Fruit fly (Drosophila melanogaster) whole organism, embryonic: ENCODE measurements around the gene CG6689.

ENCODE experiments used
- ATbp ChIP-seq: fragments of 200-800 bp; sonication (Bioruptor generic); optimal IDR thresholded peaks from 2 replicates; lab custom pipeline; 2017; ENCODE audit warnings: missing biosample characterization, mild to moderate bottlenecking, missing genetic modification characterization, missing genetic modification reagents
- Atf-2 ChIP-seq: fragments of 200-800 bp; sonication (Bioruptor generic); optimal IDR thresholded peaks from 2 replicates; lab custom pipeline; 2016; ENCODE audit warnings: missing biosample characterization, missing genetic modification characterization
- CG13296 ChIP-seq: fragments of 200-800 bp; sonication (Bioruptor generic); optimal IDR thresholded peaks from 3 replicates; lab custom pipeline; 2018; ENCODE audit warnings: missing biosample characterization, mild to moderate bottlenecking, missing genetic modification characterization
- CG14014 ChIP-seq: fragments of 200-800 bp; sonication (Bioruptor generic); IDR thresholded peaks from 2 replicates; pipeline ENCODE4 v1.3.6; 2022; ENCODE audit warnings: missing biosample characterization, missing genetic modification characterization
- CG15269 ChIP-seq: fragments of 200-800 bp; sonication (Bioruptor generic); optimal IDR thresholded peaks from 2 replicates; lab custom pipeline; 2018; ENCODE audit warnings: missing biosample characterization, mild to moderate bottlenecking, missing genetic modification characterization, moderate library complexity
- CG15514 ChIP-seq: fragments of 200-800 bp; sonication (Bioruptor generic); optimal IDR thresholded peaks from 3 replicates; lab custom pipeline; 2017; ENCODE audit warnings: missing biosample characterization, missing genetic modification characterization, mild to moderate bottlenecking, moderate library complexity, missing genetic modification reagents
- CG15696 ChIP-seq: fragments of 200-800 bp; sonication (Bioruptor generic); optimal IDR thresholded peaks from 2 replicates; lab custom pipeline; 2019; ENCODE audit warnings: missing biosample characterization, mild to moderate bottlenecking, missing genetic modification characterization, moderate library complexity
- CG1602 ChIP-seq: fragments of 200-800 bp; sonication (Bioruptor generic); optimal IDR thresholded peaks from 3 replicates; lab custom pipeline; 2016; ENCODE audit warnings: missing biosample characterization, missing genetic modification characterization
- CG17359 ChIP-seq: fragments of 200-800 bp; sonication (Bioruptor generic); optimal IDR thresholded peaks from 3 replicates; lab custom pipeline; 2018; ENCODE audit warnings: missing biosample characterization, mild to moderate bottlenecking, missing genetic modification characterization, moderate library complexity
- CG2120 ChIP-seq: fragments of 200-800 bp; sonication (Bioruptor generic); optimal IDR thresholded peaks from 3 replicates; lab custom pipeline; 2016; ENCODE audit warnings: missing biosample characterization, missing genetic modification characterization
- CG2199 ChIP-seq: fragments of 200-800 bp; sonication (Bioruptor generic); IDR thresholded peaks from 3 replicates; pipeline ENCODE4 v1.3.6; 2022; ENCODE audit warnings: missing biosample characterization, missing genetic modification characterization
- CG4424 ChIP-seq: fragments of 200-800 bp; sonication (Bioruptor generic); optimal IDR thresholded peaks from 3 replicates; lab custom pipeline; 2016; ENCODE audit warnings: missing biosample characterization, missing genetic modification characterization
- CG4617 ChIP-seq: fragments of 200-800 bp; sonication (Bioruptor generic); optimal IDR thresholded peaks from 3 replicates; lab custom pipeline; 2016; ENCODE audit warnings: missing biosample characterization, missing genetic modification characterization, borderline replicate concordance
- CG4707 ChIP-seq: fragments of 200-800 bp; sonication (Bioruptor generic); optimal IDR thresholded peaks from 2 replicates; lab custom pipeline; 2018; ENCODE audit warnings: missing biosample characterization, mild to moderate bottlenecking, missing genetic modification characterization, moderate library complexity
- CG4730 ChIP-seq: fragments of 200-800 bp; sonication (Bioruptor generic); IDR thresholded peaks from 2 replicates; pipeline ENCODE4 v1.3.6; 2022; ENCODE audit warnings: missing biosample characterization, missing genetic modification characterization
- CG5245 ChIP-seq: fragments of 200-800 bp; sonication (Bioruptor generic); optimal IDR thresholded peaks from 3 replicates; lab custom pipeline; 2016; ENCODE audit warnings: missing biosample characterization, missing genetic modification characterization
- CG6854 ChIP-seq: fragments of 200-800 bp; sonication (Bioruptor generic); optimal IDR thresholded peaks from 3 replicates; lab custom pipeline; 2017; ENCODE audit warnings: missing biosample characterization, mild to moderate bottlenecking, missing genetic modification characterization
- CG7745 ChIP-seq: fragments of 200-800 bp; sonication (Bioruptor generic); optimal IDR thresholded peaks from 2 replicates; lab custom pipeline; 2018; ENCODE audit warnings: missing biosample characterization, mild to moderate bottlenecking, missing genetic modification characterization, moderate library complexity
- CG9609 ChIP-seq: fragments of 200-800 bp; sonication (Bioruptor generic); optimal IDR thresholded peaks from 3 replicates; lab custom pipeline; 2016; ENCODE audit warnings: missing biosample characterization, missing genetic modification characterization
- Camta ChIP-seq: fragments of 200-800 bp; sonication (Bioruptor generic); optimal IDR thresholded peaks from 2 replicates; lab custom pipeline; 2016; ENCODE audit warnings: missing biosample characterization, missing genetic modification characterization
- CoRest ChIP-seq: fragments of 200-800 bp; sonication (Bioruptor generic); optimal IDR thresholded peaks from 3 replicates; lab custom pipeline; 2018; ENCODE audit warnings: missing biosample characterization, mild to moderate bottlenecking, missing genetic modification characterization, moderate library complexity
- Dip2 ChIP-seq: fragments of 200-800 bp; sonication (Bioruptor generic); IDR thresholded peaks from 2 replicates; pipeline ENCODE4 v1.3.6; 2022; ENCODE audit warnings: missing biosample characterization, missing genetic modification characterization
- Ets97D ChIP-seq: fragments of 200-800 bp; sonication (Bioruptor generic); optimal IDR thresholded peaks from 3 replicates; lab custom pipeline; 2016; ENCODE audit warnings: missing biosample characterization, missing genetic modification characterization
- H2.0 ChIP-seq: fragments of 200-800 bp; sonication (Bioruptor generic); IDR thresholded peaks from 2 replicates; pipeline ENCODE4 v1.3.6; 2022; ENCODE audit warnings: missing biosample characterization, missing genetic modification characterization
- HHEX ChIP-seq: fragments of 200-800 bp; sonication (Bioruptor generic); optimal IDR thresholded peaks from 3 replicates; lab custom pipeline; 2017; ENCODE audit warnings: missing biosample characterization, mild to moderate bottlenecking, missing genetic modification characterization, missing genetic modification reagents
- HLHmδ ChIP-seq: fragments of 200-800 bp; sonication (Bioruptor generic); optimal IDR thresholded peaks from 2 replicates; lab custom pipeline; 2018; ENCODE audit warnings: missing biosample characterization, mild to moderate bottlenecking, missing genetic modification characterization, moderate library complexity
- HmgZ ChIP-seq: fragments of 200-800 bp; sonication (Bioruptor generic); optimal IDR thresholded peaks from 2 replicates; lab custom pipeline; 2018; ENCODE audit warnings: missing biosample characterization, mild to moderate bottlenecking, missing genetic modification characterization
- Kr ChIP-seq: fragments of 200-800 bp; sonication (Bioruptor generic); optimal IDR thresholded peaks from 2 replicates; lab custom pipeline; 2017; ENCODE audit warnings: missing biosample characterization, mild to moderate bottlenecking, missing genetic modification characterization
- Mrtf ChIP-seq: fragments of 200-800 bp; sonication (Bioruptor generic); IDR thresholded peaks from 3 replicates; pipeline ENCODE4 v1.3.6; 2022; ENCODE audit warnings: missing biosample characterization, missing genetic modification characterization
- Neu2 ChIP-seq: fragments of 200-800 bp; sonication (Bioruptor generic); optimal IDR thresholded peaks from 3 replicates; lab custom pipeline; 2016; ENCODE audit warnings: missing biosample characterization, missing genetic modification characterization, borderline replicate concordance
- Pdp1 ChIP-seq, 2 experiments: fragments of 200-800 bp; sonication (Bioruptor generic); optimal IDR thresholded peaks; 3 replicates each; lab custom pipeline; 2016; ENCODE audit warnings: missing biosample characterization in 2 of 2, missing genetic modification characterization in 2 of 2, mild to moderate bottlenecking in 1 of 2, moderate library complexity in 1 of 2
- Ravus ChIP-seq: fragments of 200-800 bp; sonication (Bioruptor generic); IDR thresholded peaks from 2 replicates; pipeline ENCODE4 v1.3.6; 2022; ENCODE audit warnings: missing biosample characterization, missing genetic modification characterization
- chn ChIP-seq: fragments of 200-800 bp; sonication (Bioruptor generic); optimal IDR thresholded peaks from 2 replicates; lab custom pipeline; 2016; ENCODE audit warnings: missing biosample characterization, missing genetic modification characterization
- dm ChIP-seq: fragments of 200-800 bp; sonication (Bioruptor generic); optimal IDR thresholded peaks from 3 replicates; lab custom pipeline; 2016; ENCODE audit warnings: missing biosample characterization, missing genetic modification characterization
- dysf ChIP-seq: fragments of 200-800 bp; sonication (Bioruptor generic); IDR thresholded peaks from 3 replicates; pipeline ENCODE4 v1.3.6; 2022; ENCODE audit warnings: missing biosample characterization, missing genetic modification characterization
- gcm ChIP-seq: fragments of 200-800 bp; sonication (Bioruptor generic); optimal IDR thresholded peaks from 2 replicates; lab custom pipeline; 2019; ENCODE audit warnings: missing biosample characterization, mild to moderate bottlenecking, missing genetic modification characterization, moderate library complexity
- gcm2 ChIP-seq: fragments of 200-800 bp; sonication (Bioruptor generic); optimal IDR thresholded peaks from 2 replicates; lab custom pipeline; 2016; ENCODE audit warnings: missing biosample characterization, missing genetic modification characterization
- jigr1 ChIP-seq: fragments of 200-800 bp; sonication (Bioruptor generic); IDR thresholded peaks from 3 replicates; pipeline ENCODE4 v1.3.6; 2022; ENCODE audit warnings: missing biosample characterization, missing genetic modification characterization
- kay ChIP-seq: fragments of 200-800 bp; sonication (Bioruptor generic); optimal IDR thresholded peaks from 2 replicates; lab custom pipeline; 2016; ENCODE audit warnings: missing biosample characterization, missing genetic modification characterization
- lab ChIP-seq: fragments of 200-800 bp; sonication (Bioruptor generic); optimal IDR thresholded peaks from 3 replicates; lab custom pipeline; 2017; ENCODE audit warnings: missing biosample characterization, missing genetic modification characterization, mild to moderate bottlenecking, moderate library complexity, missing genetic modification reagents
- mam ChIP-seq: fragments of 200-800 bp; sonication (Bioruptor generic); optimal IDR thresholded peaks from 3 replicates; lab custom pipeline; 2016; ENCODE audit warnings: missing biosample characterization, missing genetic modification characterization
- phol ChIP-seq: fragments of 200-800 bp; sonication (Bioruptor generic); optimal IDR thresholded peaks from 3 replicates; lab custom pipeline; 2018; ENCODE audit warnings: missing biosample characterization, mild to moderate bottlenecking, missing genetic modification characterization, moderate library complexity
- sens-2 ChIP-seq: fragments of 200-800 bp; sonication (Bioruptor generic); IDR thresholded peaks from 2 replicates; pipeline ENCODE4 v1.3.6; 2022; ENCODE audit warnings: missing biosample characterization, missing genetic modification characterization
- so ChIP-seq: fragments of 200-800 bp; sonication (Bioruptor generic); IDR thresholded peaks from 3 replicates; pipeline ENCODE4 v1.3.6; 2022; ENCODE audit warnings: missing biosample characterization, missing genetic modification characterization
- sqz ChIP-seq: fragments of 200-800 bp; sonication (Bioruptor generic); optimal IDR thresholded peaks from 3 replicates; lab custom pipeline; 2018; ENCODE audit warnings: missing biosample characterization, mild to moderate bottlenecking, missing genetic modification characterization
- tin ChIP-seq: fragments of 200-800 bp; sonication (Bioruptor generic); optimal IDR thresholded peaks from 3 replicates; lab custom pipeline; 2016; ENCODE audit warnings: missing biosample characterization, missing genetic modification characterization
- tio ChIP-seq: fragments of 200-800 bp; sonication (Bioruptor generic); optimal IDR thresholded peaks from 2 replicates; lab custom pipeline; 2017; ENCODE audit warnings: missing biosample characterization, missing genetic modification characterization, inconsistent platforms

Gene CG6689

dm6 chr3R:11269013-11269412 is 49.1 kb upstream of the CG6689 start (continued):
- TF ChIP-seq CG5245 (GFP tag; lab: Kevin White, UChicago) (peak; percentile 84), CG17359 (tag; lab: Kevin White, UChicago) (no peak), kay (no peak), HmgZ (tag; lab: Kevin White, UChicago) (no peak), dm (GFP tag; lab: Kevin White, UChicago) (peak; percentile 27), Neu2 (GFP tag; lab: Kevin White, UChicago) (no peak), tio (GFP tag; lab: Kevin White, UChicago) (peak; percentile 47), Kr (GFP tag; lab: Kevin White, UChicago) (peak; percentile 74), Camta (peak; percentile 3), CG6854 (peak; percentile 63), lab (GFP tag; lab: Kevin White, UChicago) (peak; percentile 79), CG15696 (tag; lab: Kevin White, UChicago) (peak; percentile 81), so (GFP tag; lab: Robert Waterston, UW) (0 out of 3 replicates have a peak, but pooled peaks have one; percentile 13), gcm2 (no peak), Atf-2 (GFP tag; lab: Kevin White, UChicago) (peak; percentile 47), sens-2 (GFP tag; lab: Robert Waterston, UW) (peak; percentile 68), Ets97D (no peak), CG2199 (GFP tag; lab: Robert Waterston, UW) (no peak), CG4707 (GFP tag; lab: Kevin White, UChicago) (peak; percentile 90), phol (tag; lab: Kevin White, UChicago) (peak; percentile 48), CG15514 (GFP tag; lab: Kevin White, UChicago) (peak; percentile 63), CG2120 (GFP tag; lab: Kevin White, UChicago) (no peak), CG4424 (GFP tag; lab: Kevin White, UChicago) (peak; percentile 83), CG4730 (GFP tag; lab: Robert Waterston, UW) (no peak; the same call in 1 of the 2 replicates), chn (GFP tag; lab: Kevin White, UChicago) (peak; percentile 73), sqz (GFP tag; lab: Kevin White, UChicago) (peak; percentile 83), CG1602 (GFP tag; lab: Kevin White, UChicago) (peak; percentile 51), tin (peak; percentile 71), H2.0 (GFP tag; lab: Robert Waterston, UW) (peak; percentile 18; the same call in 1 of the 2 replicates), Dip2 (no peak), CG14014 (GFP tag; lab: Robert Waterston, UW) (no peak), gcm (GFP tag; lab: Kevin White, UChicago) (no peak), CG4617 (GFP tag; lab: Kevin White, UChicago) (peak; percentile 9), dysf (GFP tag; lab: Robert Waterston, UW) (peak; percentile 37; the same call in 1 of the 3 replicates), CG7745 (tag; lab: Kevin White, UChicago) (peak; percentile 89), CG9609 (GFP tag; lab: Kevin White, UChicago) (peak; percentile 37), Ravus (GFP tag; lab: Robert Waterston, UW) (no peak), ATbp (GFP tag; lab: Kevin White, UChicago) (peak; percentile 68), CoRest (tag; lab: Kevin White, UChicago) (peak; percentile 65), HHEX (GFP tag; lab: Kevin White, UChicago) (peak; percentile 73), CG15269 (tag; lab: Kevin White, UChicago) (no peak), Mrtf (no peak; the same call in 2 of the 3 replicates), CG13296 (GFP tag; lab: Kevin White, UChicago) (no peak), HLHmδ (GFP tag; lab: Kevin White, UChicago) (peak; percentile 94), Pdp1 (GFP tag; optimal IDR thresholded peaks at IDR 0.05; lab: Kevin White, UChicago) (peak in 1 of 2 experiments; percentile 62), jigr1 (GFP tag; lab: Robert Waterston, UW) (no peak), mam (GFP tag; lab: Kevin White, UChicago) (peak; percentile 10)
